Fruit fly (Drosophila melanogaster) whole organism, wandering third instar larva: ENCODE data around the gene Lst8.

Experiments used
- Abd-B ChIP-seq: fragments of >200 bp; optimal IDR thresholded peaks from 2 replicates; lab custom pipeline; 2017; ENCODE audit warnings: missing biosample characterization, missing genetic modification characterization
- CG32264 ChIP-seq: fragments of 200-800 bp; sonication (Bioruptor generic); optimal IDR thresholded peaks from 2 replicates; lab custom pipeline; 2016; ENCODE audit warnings: missing biosample characterization, missing genetic modification characterization
- CG9705 ChIP-seq: fragments of 200-800 bp; sonication (Bioruptor generic); optimal IDR thresholded peaks from 2 replicates; lab custom pipeline; 2018; ENCODE audit warnings: missing biosample characterization, mild to moderate bottlenecking, missing genetic modification characterization
- Dfd ChIP-seq: fragments of >200 bp; optimal IDR thresholded peaks from 2 replicates; lab custom pipeline; 2017; ENCODE audit warnings: missing biosample characterization, missing genetic modification characterization
- Dif ChIP-seq: fragments of 200-275, 200-300 bp; sonication (Bioruptor generic); optimal IDR thresholded peaks from 2 replicates; lab custom pipeline; 2018; ENCODE audit warnings: missing biosample characterization, missing genetic modification characterization; ENCODE audit not compliant: partially characterized antibody
- GATAd ChIP-seq: sonication (Bioruptor generic); optimal IDR thresholded peaks from 2 replicates; lab custom pipeline; 2016; ENCODE audit warnings: missing biosample characterization, missing genetic modification characterization
- HLH106 ChIP-seq: fragments of 200-800 bp; optimal IDR thresholded peaks from 3 replicates; lab custom pipeline; 2019; ENCODE audit warnings: missing biosample characterization, mild to moderate bottlenecking, missing genetic modification characterization, moderate library complexity
- Hnf4 ChIP-seq: fragments of 200-800 bp; sonication (Bioruptor generic); optimal IDR thresholded peaks from 2 replicates; lab custom pipeline; 2016; ENCODE audit warnings: missing biosample characterization, mild to moderate bottlenecking, missing genetic modification characterization
- Hr78 ChIP-seq: fragments of >200 bp; optimal IDR thresholded peaks from 2 replicates; lab custom pipeline; 2017; ENCODE audit warnings: missing biosample characterization, missing genetic modification characterization
- Hr83 ChIP-seq: fragments of 200-300 bp; sonication (Bioruptor generic); optimal IDR thresholded peaks from 2 replicates; lab custom pipeline; 2016; ENCODE audit warnings: missing biosample characterization, mild to moderate bottlenecking, missing genetic modification characterization, moderate library complexity; ENCODE audit not compliant: poor library complexity, severe bottlenecking
- Jra ChIP-seq: sonication (Bioruptor generic); optimal IDR thresholded peaks from 2 replicates; lab custom pipeline; 2016; ENCODE audit warnings: missing biosample characterization, missing genetic modification characterization
- Mio ChIP-seq: sonication (Bioruptor generic); optimal IDR thresholded peaks from 2 replicates; lab custom pipeline; 2016; ENCODE audit warnings: missing biosample characterization, missing genetic modification characterization
- Myc ChIP-seq: fragments of >200 bp; optimal IDR thresholded peaks from 2 replicates; lab custom pipeline; 2017
- N ChIP-seq: fragments of >200 bp; optimal IDR thresholded peaks from 2 replicates; lab custom pipeline; 2018; ENCODE audit warnings: missing biosample characterization, missing external identifiers, missing genetic modification characterization
- OdsH ChIP-seq: fragments of 200-800 bp; sonication (Bioruptor generic); optimal IDR thresholded peaks from 2 replicates; lab custom pipeline; 2016; ENCODE audit warnings: missing biosample characterization, mild to moderate bottlenecking, missing genetic modification characterization
- Rel ChIP-seq, 2 experiments: fragments of 200-800 bp; sonication (Bioruptor generic) in 1 of 2; optimal IDR thresholded peaks; 2 replicates in 1 of 2; 3 replicates in 1 of 2; lab custom pipeline; 2016 to 2019; ENCODE audit warnings: mild to moderate bottlenecking in 2 of 2, missing biosample characterization in 2 of 2, missing genetic modification characterization in 2 of 2, moderate library complexity in 1 of 2
- Sp1 ChIP-seq: fragments of 200-800 bp; sonication (Bioruptor generic); optimal IDR thresholded peaks from 3 replicates; lab custom pipeline; 2019; ENCODE audit warnings: missing biosample characterization, mild to moderate bottlenecking, missing genetic modification characterization, moderate library complexity
- Vsx2 ChIP-seq: fragments of 200-300, 225-300 bp; sonication (Bioruptor generic); optimal IDR thresholded peaks from 2 replicates; lab custom pipeline; 2018; ENCODE audit warnings: missing biosample characterization, missing genetic modification characterization; ENCODE audit not compliant: partially characterized antibody
- br ChIP-seq: fragments of 200-800 bp; sonication (Bioruptor generic); optimal IDR thresholded peaks from 2 replicates; lab custom pipeline; 2016; ENCODE audit warnings: missing biosample characterization, missing genetic modification characterization
- brk ChIP-seq: fragments of 200-800 bp; sonication (Bioruptor generic); optimal IDR thresholded peaks from 2 replicates; lab custom pipeline; 2016; ENCODE audit warnings: missing biosample characterization, mild to moderate bottlenecking, missing genetic modification characterization
- dl ChIP-seq, 2 experiments: fragments of 175-275, 200-275 bp in 1 of 2; fragments of 200-275 bp in 1 of 2; sonication (Bioruptor generic); optimal IDR thresholded peaks; lab custom pipeline; 2018; ENCODE audit warnings: mild to moderate bottlenecking in 2 of 2, missing biosample characterization in 2 of 2, missing genetic modification characterization in 2 of 2, moderate library complexity in 2 of 2; ENCODE audit not compliant: partially characterized antibody in 2 of 2, insufficient read depth in 1 of 2
- dmrt93B ChIP-seq: fragments of 200-800 bp; sonication (Bioruptor generic); optimal IDR thresholded peaks from 2 replicates; lab custom pipeline; 2018; ENCODE audit warnings: missing biosample characterization, mild to moderate bottlenecking, missing genetic modification characterization
- dsf ChIP-seq: sonication (Bioruptor generic); optimal IDR thresholded peaks from 2 replicates; lab custom pipeline; 2016; ENCODE audit warnings: missing biosample characterization, missing genetic modification characterization, borderline replicate concordance
- ey ChIP-seq: fragments of 200-800 bp; sonication (Bioruptor generic); optimal IDR thresholded peaks from 2 replicates; lab custom pipeline; 2016; ENCODE audit warnings: missing biosample characterization, missing genetic modification characterization
- foxo ChIP-seq, 2 experiments: fragments of 200-800 bp; sonication (Bioruptor generic); optimal IDR thresholded peaks; 2 replicates in 1 of 2; 3 replicates in 1 of 2; lab custom pipeline; 2016 to 2017; ENCODE audit warnings: missing biosample characterization in 2 of 2, missing genetic modification characterization in 2 of 2
- fru ChIP-seq: fragments of 200-800 bp; sonication (Bioruptor generic); optimal IDR thresholded peaks from 3 replicates; lab custom pipeline; 2016; ENCODE audit warnings: missing biosample characterization, mild to moderate bottlenecking, missing genetic modification characterization
- h ChIP-seq: fragments of 200-800 bp; sonication (Bioruptor generic); optimal IDR thresholded peaks from 3 replicates; lab custom pipeline; 2016; ENCODE audit warnings: missing biosample characterization, mild to moderate bottlenecking, missing genetic modification characterization
- lola ChIP-seq: fragments of >200 bp; optimal IDR thresholded peaks from 2 replicates; lab custom pipeline; 2017; ENCODE audit warnings: missing biosample characterization, missing genetic modification characterization
- psq ChIP-seq: fragments of 200-800 bp; sonication (Bioruptor generic); optimal IDR thresholded peaks from 3 replicates; lab custom pipeline; 2017; ENCODE audit warnings: missing biosample characterization, mild to moderate bottlenecking, missing genetic modification characterization, moderate library complexity
- rgr ChIP-seq: fragments of 200-800 bp; sonication (Bioruptor generic); optimal IDR thresholded peaks from 3 replicates; lab custom pipeline; 2016; ENCODE audit warnings: missing biosample characterization, mild to moderate bottlenecking, missing genetic modification characterization
- sage ChIP-seq: fragments of 200-800 bp; sonication (Bioruptor generic); optimal IDR thresholded peaks from 2 replicates; lab custom pipeline; 2016; ENCODE audit warnings: missing biosample characterization, mild to moderate bottlenecking, missing genetic modification characterization
- sv ChIP-seq: fragments of 200-800 bp; sonication (Bioruptor generic); optimal IDR thresholded peaks from 3 replicates; lab custom pipeline; 2016; ENCODE audit warnings: missing biosample characterization, missing genetic modification characterization
- tai ChIP-seq: sonication (Bioruptor generic); optimal IDR thresholded peaks from 2 replicates; lab custom pipeline; 2016; ENCODE audit warnings: missing biosample characterization, missing genetic modification characterization
- usp ChIP-seq: fragments of >200 bp; optimal IDR thresholded peaks from 2 replicates; lab custom pipeline; 2017; ENCODE audit warnings: missing biosample characterization, missing genetic modification characterization
- woc ChIP-seq: sonication (Bioruptor generic); optimal IDR thresholded peaks from 2 replicates; lab custom pipeline; 2016; ENCODE audit warnings: missing biosample characterization, mild to moderate bottlenecking, missing genetic modification characterization

Lst8 gene

DNA sequence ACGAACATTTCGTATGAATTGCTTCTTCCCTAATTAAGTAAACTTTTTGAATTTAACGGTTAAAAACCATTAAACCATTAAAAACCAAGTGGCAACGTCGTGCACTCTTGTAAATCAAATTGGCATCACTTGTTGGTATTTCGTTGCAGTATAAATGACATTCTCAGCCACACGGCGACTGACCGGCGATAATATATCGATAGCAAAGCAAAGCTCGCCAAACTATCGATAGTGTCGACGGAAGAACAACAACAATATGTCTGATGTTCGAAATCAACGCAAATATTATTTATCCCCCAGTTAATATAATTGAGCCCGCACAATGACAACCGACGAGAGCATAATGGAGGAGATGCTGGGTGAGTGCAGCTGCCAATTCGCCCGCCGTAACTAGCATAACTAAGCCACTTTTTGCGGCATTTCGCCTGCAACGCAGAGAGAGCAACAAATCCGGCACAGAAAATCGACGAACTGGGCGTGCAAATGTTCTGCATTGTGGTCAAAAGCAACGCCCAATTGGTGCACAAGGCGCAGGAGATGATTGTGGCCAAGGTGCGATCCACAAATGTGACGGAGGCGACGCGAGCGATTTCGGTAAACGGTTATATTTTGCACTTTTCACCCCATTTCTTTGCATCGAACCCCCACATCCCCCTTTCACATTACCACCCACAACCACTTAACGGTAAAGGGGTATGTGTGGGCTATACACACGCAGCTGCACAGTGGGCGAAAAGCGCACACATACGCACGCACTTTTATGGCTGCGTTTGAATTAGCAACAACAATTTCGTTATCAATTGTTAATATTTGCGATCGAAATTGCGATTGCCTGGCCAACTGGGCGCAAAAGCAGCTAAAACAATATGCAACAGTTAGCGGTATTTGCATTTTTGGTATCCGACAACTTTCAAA, 4.7 kb downstream of the Lst8 start, which contains the start of gene Gga:
Gene Gga, plus strand, starts transcription at position 213 of the 915 bp plus-strand sequence.
- TF ChIP-seq GATAd (GFP tag; lab: Kevin White, UChicago): no peak
- peak; percentile 10 for TF ChIP-seq h (GFP tag; lab: Kevin White, UChicago)
- TF ChIP-seq brk (GFP tag; lab: Kevin White, UChicago): no peak
- no peak for TF ChIP-seq fru (GFP tag; lab: Kevin White, UChicago)
- peak; percentile 8 for TF ChIP-seq Sp1
- no peak for TF ChIP-seq sv (GFP tag; lab: Kevin White, UChicago)
- no peak for TF ChIP-seq Abd-B
- no peak for TF ChIP-seq Rel (GFP tag; optimal IDR thresholded peaks at IDR 0.05; lab: Kevin White, UChicago)
- peak; percentile 22 for TF ChIP-seq Rel (tag; optimal IDR thresholded peaks at IDR 0.05; lab: Kevin White, UChicago)
- no peak for TF ChIP-seq dsf (GFP tag; lab: Kevin White, UChicago)
- TF ChIP-seq Jra (GFP tag; lab: Kevin White, UChicago): no peak
- no peak for TF ChIP-seq Mio (GFP tag; lab: Kevin White, UChicago)

DNA sequence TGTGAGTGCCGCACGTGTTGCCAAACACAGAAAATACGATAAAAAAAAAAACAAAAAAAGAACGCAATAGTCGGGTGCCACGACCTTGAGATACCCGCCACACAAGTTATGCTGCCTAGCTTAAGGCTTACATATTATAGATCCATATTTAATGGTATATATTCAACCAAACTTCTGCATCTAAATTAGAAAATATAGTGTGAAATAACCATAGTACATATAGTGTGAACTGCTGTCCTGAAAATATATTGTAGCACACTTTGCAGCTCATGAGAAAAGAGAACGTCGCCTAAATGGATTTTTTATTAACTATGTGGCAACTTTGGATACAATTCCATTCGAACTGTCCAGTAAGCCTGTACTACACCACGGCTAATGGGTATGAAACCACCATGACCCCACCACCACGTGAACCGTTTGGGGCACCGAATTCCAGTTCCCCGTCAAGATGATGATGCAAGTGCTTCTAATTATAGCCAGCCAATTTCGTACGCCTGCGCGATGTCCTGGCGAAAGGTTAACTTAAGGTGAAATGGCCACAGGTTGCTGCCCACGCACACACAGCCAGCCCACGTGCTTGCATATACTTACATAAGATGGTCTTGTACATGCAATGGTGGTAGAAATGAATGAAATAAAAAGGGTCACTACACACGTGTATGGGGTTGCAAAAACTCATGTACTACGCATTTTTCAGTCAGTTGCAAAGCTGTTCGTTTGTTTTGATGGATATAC, 5.5 kb downstream of the Lst8 start:
- TF ChIP-seq usp (GFP tag; lab: Kevin White, UChicago) (no peak), lola (no peak), N (no peak), sv (GFP tag; lab: Kevin White, UChicago) (peak; percentile 62), dmrt93B (GFP tag; lab: Kevin White, UChicago) (no peak), GATAd (GFP tag; lab: Kevin White, UChicago) (no peak), woc (GFP tag; lab: Kevin White, UChicago) (peak; percentile 76), Sp1 (peak; percentile 50), rgr (peak; percentile 60), br (peak; percentile 67), fru (GFP tag; lab: Kevin White, UChicago) (peak; percentile 77), Vsx2 (no peak), Hr78 (GFP tag; lab: Kevin White, UChicago) (no peak), foxo (GFP tag; optimal IDR thresholded peaks at IDR 0.05; lab: Kevin White, UChicago) (peak in 1 of 2 experiments; percentile 75), dsf (GFP tag; lab: Kevin White, UChicago) (no peak), CG9705 (no peak), Hnf4 (no peak), OdsH (GFP tag; lab: Kevin White, UChicago) (peak; percentile 59), h (GFP tag; lab: Kevin White, UChicago) (peak; percentile 70), Mio (GFP tag; lab: Kevin White, UChicago) (no peak), tai (GFP tag; lab: Kevin White, UChicago) (no peak), Jra (GFP tag; lab: Kevin White, UChicago) (peak; percentile 42), Hr83 (no peak), psq (peak; percentile 34), dl (GFP tag; optimal IDR thresholded peaks at IDR 0.05; lab: Kevin White, UChicago; ENCODE audit: insufficient read depth in 1 of 2, partially characterized antibody in 2 of 2) (no peak), ey (peak; percentile 67), Dfd (GFP tag; lab: Kevin White, UChicago) (no peak), Dif (GFP tag; lab: Kevin White, UChicago) (no peak), CG32264 (GFP tag; lab: Kevin White, UChicago) (no peak), Myc (lab: Kevin White, UChicago) (peak; percentile 59), HLH106 (peak; percentile 44), sage (no peak), Abd-B (no peak)
- TF ChIP-seq, all 38 proteins: peak for 14
